Worm (Caenorhabditis elegans): ENCODE results near the gene ZK418.2.
A peak's percentile ranks its signal among the peaks of the same experiment; 100 is the strongest.

Gene ZK418.2

DNA sequence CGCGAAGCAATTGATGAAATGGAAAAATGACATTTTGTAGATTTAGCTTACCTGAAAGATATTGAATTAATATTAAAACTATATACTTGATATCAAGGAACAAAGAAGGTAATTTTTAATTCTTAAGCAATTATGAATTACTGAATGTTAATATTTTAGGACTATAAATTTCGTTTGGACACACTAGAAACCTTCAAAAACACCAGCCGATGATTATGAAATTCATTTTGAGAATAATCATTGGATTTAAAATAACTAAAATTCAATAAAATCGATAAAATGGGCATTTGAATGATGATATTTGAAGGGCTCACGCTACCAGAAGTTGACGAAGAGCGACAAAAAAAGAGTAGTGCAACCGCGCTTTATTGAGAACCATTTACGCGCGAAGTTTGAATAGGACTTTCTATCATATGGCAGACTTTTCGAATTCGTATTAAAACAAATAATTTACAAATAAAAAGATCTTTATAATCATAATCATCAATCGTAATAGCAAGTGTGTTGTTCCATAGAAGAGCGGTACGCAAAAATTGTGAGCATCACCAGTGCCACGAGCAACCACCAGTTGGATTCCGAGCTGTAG, 17.2 kb upstream of the ZK418.2 start, which contains the start of gene ZK418.5 (continued):
- TF ChIP-seq mab-9 (GFP tag; IDR thresholded peaks at IDR 0.05) (no peak), egl-13 (tag; optimal IDR thresholded peaks at IDR 0.05) (no peak), grh-1 (GFP tag; IDR thresholded peaks at IDR 0.05) (no peak), blmp-1 (tag; optimal IDR thresholded peaks at IDR 0.05) (peak; percentile 6), nhr-28 (tag; optimal IDR thresholded peaks at IDR 0.05) (no peak), nhr-237 (tag; optimal IDR thresholded peaks at IDR 0.05) (no peak), pax-3 (tag; optimal IDR thresholded peaks at IDR 0.05) (no peak), aly-2 (tag; optimal IDR thresholded peaks at IDR 0.05) (peak; percentile 20), unc-86 (tag; optimal IDR thresholded peaks at IDR 0.05) (peak; percentile 36), efl-1 (optimal IDR thresholded peaks at IDR 0.05) (peak; percentile 97 to 99), efl-1 (GFP tag; optimal IDR thresholded peaks at IDR 0.05 in 1 of 2) (peak; percentile 97 to 100), nhr-11 (tag; optimal IDR thresholded peaks at IDR 0.05) (no peak), lir-3 (tag; optimal IDR thresholded peaks at IDR 0.05; ENCODE audit: poor library complexity) (no peak), nhr-84 (tag; optimal IDR thresholded peaks at IDR 0.05) (no peak), F16B12.6 (tag; optimal IDR thresholded peaks at IDR 0.05) (peak; percentile 66), zag-1 (tag; optimal IDR thresholded peaks at IDR 0.05) (no peak), ceh-90 (tag; optimal IDR thresholded peaks at IDR 0.05) (no peak), egl-27 (tag; optimal IDR thresholded peaks at IDR 0.05) (no peak), sup-37 (GFP tag; optimal IDR thresholded peaks at IDR 0.05) (no peak), lin-13 (GFP tag; optimal IDR thresholded peaks at IDR 0.05) (peak; percentile 6), swsn-7 (tag; optimal IDR thresholded peaks at IDR 0.05) (peak; percentile 57), nhr-85 (tag) (peak; percentile 58), fkh-4 (tag; optimal IDR thresholded peaks at IDR 0.05; ENCODE audit: borderline replicate concordance) (no peak), sox-4 (tag; optimal IDR thresholded peaks at IDR 0.05) (no peak), ztf-4 (tag; optimal IDR thresholded peaks at IDR 0.05) (no peak), lin-35 (GFP tag; optimal IDR thresholded peaks at IDR 0.05) (peak; percentile 97 to 99), tbx-2 (tag; optimal IDR thresholded peaks at IDR 0.05) (peak; percentile 37), nhr-77 (tag; optimal IDR thresholded peaks at IDR 0.05) (no peak)

DNA sequence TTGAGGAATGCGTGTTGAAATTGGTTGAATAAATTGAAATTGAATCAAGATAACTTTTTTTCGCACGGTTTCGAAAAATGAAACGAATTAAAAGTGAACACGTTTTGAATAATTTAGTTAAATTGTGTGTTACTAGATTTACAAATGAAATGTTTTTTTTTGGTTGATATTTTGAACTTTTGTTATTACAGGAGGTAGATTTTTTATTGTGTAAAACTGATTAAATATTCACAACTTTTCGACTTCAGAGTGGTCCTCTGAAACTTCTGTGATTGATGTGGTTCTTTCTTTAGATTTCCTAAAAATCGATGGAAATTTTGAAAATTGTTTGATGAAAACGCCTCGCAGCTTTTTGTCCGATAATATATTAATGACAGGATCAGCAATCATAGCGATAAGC, 14.8 kb upstream of the ZK418.2 start, which contains the start of gene ZK418.13:
ZK418.13 (minus strand) TSS at position 101 of the 400 bp plus-strand sequence.
- TF ChIP-seq lsy-2 (tag; optimal IDR thresholded peaks at IDR 0.05) (no peak), Y116A8C.19 (tag; optimal IDR thresholded peaks at IDR 0.05; ENCODE audit: borderline replicate concordance) (no peak), nhr-20 (tag; optimal IDR thresholded peaks at IDR 0.05) (no peak), lin-39 (tag; optimal IDR thresholded peaks at IDR 0.05) (no peak), irx-1 (tag; optimal IDR thresholded peaks at IDR 0.05) (no peak), unc-30 (tag; optimal IDR thresholded peaks at IDR 0.05) (no peak), nhr-47 (tag; optimal IDR thresholded peaks at IDR 0.05) (no peak), dsc-1 (tag; optimal IDR thresholded peaks at IDR 0.05) (no peak), F16B12.6 (tag; optimal IDR thresholded peaks at IDR 0.05) (no peak), tbx-2 (tag; optimal IDR thresholded peaks at IDR 0.05) (no peak), C34B4.2 (tag; optimal IDR thresholded peaks at IDR 0.05) (no peak), lin-13 (GFP tag; optimal IDR thresholded peaks at IDR 0.05) (no peak), nhr-71 (tag; optimal IDR thresholded peaks at IDR 0.05) (no peak), alr-1 (tag; optimal IDR thresholded peaks at IDR 0.05; ENCODE audit: borderline replicate concordance) (no peak), fkh-4 (tag; optimal IDR thresholded peaks at IDR 0.05; ENCODE audit: borderline replicate concordance) (no peak), C16A3.4 (tag; optimal IDR thresholded peaks at IDR 0.05) (no peak), ama-1 (optimal IDR thresholded peaks at IDR 0.05) (no peak)

DNA sequence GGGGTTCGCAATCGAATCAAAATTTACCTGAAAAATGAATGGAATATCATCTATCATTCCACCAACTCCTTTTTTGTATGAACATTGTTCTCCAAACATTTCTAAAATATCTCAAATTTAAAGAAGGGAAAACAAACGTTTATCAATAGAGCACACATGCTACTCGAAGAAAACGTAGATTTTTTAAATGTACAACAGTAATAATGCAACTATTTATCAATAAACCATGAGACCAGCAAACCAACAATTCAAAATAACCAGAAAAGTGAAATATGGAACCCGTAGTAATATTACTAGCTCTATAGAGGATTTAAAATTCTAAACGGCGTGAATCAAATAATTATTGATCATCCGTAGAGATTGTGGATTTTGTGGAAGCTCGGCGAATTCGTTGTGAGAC, 12.4 kb upstream of the ZK418.2 start, which contains the start of gene ZK418.6:
ZK418.6 (minus strand) TSS at position 101 of the 400 bp plus-strand sequence.
- TF ChIP-seq elt-2 (tag; optimal IDR thresholded peaks at IDR 0.05): no peak
- TF ChIP-seq aly-2 (tag; optimal IDR thresholded peaks at IDR 0.05): no peak
- no peak for TF ChIP-seq unc-62 (GFP tag; optimal IDR thresholded peaks at IDR 0.05)
- TF ChIP-seq pag-3 (tag; optimal IDR thresholded peaks at IDR 0.05; ENCODE audit: borderline replicate concordance, insufficient read depth): no peak
- TF ChIP-seq nhr-47 (tag; optimal IDR thresholded peaks at IDR 0.05): no peak
- no peak for TF ChIP-seq snpc-4 (tag; optimal IDR thresholded peaks at IDR 0.05)
- TF ChIP-seq C04F5.9 (tag; optimal IDR thresholded peaks at IDR 0.05): no peak
- TF ChIP-seq swsn-7 (tag; optimal IDR thresholded peaks at IDR 0.05): no peak
- no peak for TF ChIP-seq ztf-4 (tag; optimal IDR thresholded peaks at IDR 0.05)
- no peak for TF ChIP-seq ztf-11 (tag; optimal IDR thresholded peaks at IDR 0.05)
- no peak for TF ChIP-seq zag-1 (tag; optimal IDR thresholded peaks at IDR 0.05)
